Worm (Caenorhabditis elegans) whole organism, L4 larva: ENCODE results near the gene sra-34.
A peak's percentile ranks its signal among the peaks of the same experiment; 100 is the strongest.

ENCODE experiments used
- F37D6.2 ChIP-seq: sonication (generic microtip); optimal IDR thresholded peaks from 2 replicates; lab custom pipeline; 2016; ENCODE audit warnings: mild to moderate bottlenecking, missing genetic modification characterization, missing compliant biosample characterization
- F44E2.7 ChIP-seq: fragments of 200-800 bp; sonication (Bioruptor generic); IDR thresholded peaks from 2 replicates; pipeline ENCODE4 v2.1.2; 2022; ENCODE audit warnings: missing genetic modification characterization, missing compliant biosample characterization
- R02D3.7 ChIP-seq: fragments of 150-350 bp; sonication (generic microtip); optimal IDR thresholded peaks from 3 replicates; lab custom pipeline; 2014; ENCODE audit warnings: missing biosample characterization, missing genetic modification characterization
- T20F7.1 ChIP-seq: fragments of 200-800 bp; sonication (Bioruptor generic); optimal IDR thresholded peaks from 2 replicates; lab custom pipeline; 2018; ENCODE audit warnings: mild to moderate bottlenecking, missing genetic modification characterization, missing compliant biosample characterization
- T26A8.4 ChIP-seq: fragments of 200-800 bp; sonication (Bioruptor generic); IDR thresholded peaks from 2 replicates; pipeline ENCODE4 v1.3.6; 2022; ENCODE audit warnings: missing genetic modification characterization, missing compliant biosample characterization
- aha-1 ChIP-seq: fragments of 150-350 bp; peaks from one replicate; lab custom pipeline; 2014; ENCODE audit warnings: missing biosample characterization, missing genetic modification characterization
- aly-2 ChIP-seq: sonication (generic microtip); optimal IDR thresholded peaks from 2 replicates; lab custom pipeline; 2018; ENCODE audit warnings: missing biosample characterization, missing genetic modification characterization
- ama-1 ChIP-seq: fragments of 150-350 bp; optimal IDR thresholded peaks from 2 replicates; lab custom pipeline; 2014; ENCODE audit warnings: inconsistent platforms, mixed read lengths
- arid-1 ChIP-seq: fragments of 200-800 bp; sonication (Bioruptor generic); conservative IDR thresholded peaks from 2 replicates; pipeline ENCODE4 v1.3.6; 2022; ENCODE audit warnings: missing genetic modification reagents, missing genetic modification characterization, missing compliant biosample characterization
- attf-4 ChIP-seq: sonication (generic microtip); optimal IDR thresholded peaks from 3 replicates; lab custom pipeline; 2017; ENCODE audit warnings: missing biosample characterization, missing genetic modification characterization
- ceh-20 ChIP-seq: fragments of 200-800 bp; sonication (Bioruptor generic); IDR thresholded peaks from 2 replicates; pipeline ENCODE4 v1.3.6; 2022; ENCODE audit warnings: missing genetic modification reagents, missing genetic modification characterization, missing compliant biosample characterization
- ceh-28 ChIP-seq: fragments of 150-350 bp; optimal IDR thresholded peaks from 2 replicates; lab custom pipeline; 2014; ENCODE audit warnings: missing biosample characterization, missing genetic modification reagents, missing genetic modification characterization
- ceh-44 ChIP-seq: fragments of 200-800 bp; sonication (Bioruptor generic); IDR thresholded peaks from 2 replicates; pipeline ENCODE4 v1.3.6; 2022; ENCODE audit warnings: missing genetic modification reagents, missing genetic modification characterization, missing compliant biosample characterization
- ctbp-1 ChIP-seq: fragments of 200-800 bp; sonication (Bioruptor generic); IDR thresholded peaks from 2 replicates; pipeline ENCODE4 v1.3.6; 2022; ENCODE audit warnings: missing genetic modification reagents, missing genetic modification characterization, missing compliant biosample characterization
- daf-19 ChIP-seq: fragments of 200-800 bp; sonication (Bioruptor generic); conservative IDR thresholded peaks from 2 replicates; pipeline ENCODE4 v1.3.6; 2022; ENCODE audit warnings: missing genetic modification characterization, missing compliant biosample characterization
- daf-8 ChIP-seq: fragments of 200-800 bp; sonication (Bioruptor generic); IDR thresholded peaks from 2 replicates; pipeline ENCODE4 v1.3.6; 2022; ENCODE audit warnings: missing genetic modification characterization, missing compliant biosample characterization
- dmd-8 ChIP-seq: fragments of 200-800 bp; sonication (Bioruptor generic); IDR thresholded peaks from 2 replicates; pipeline ENCODE4 v1.3.6; 2022; ENCODE audit warnings: missing genetic modification characterization, missing compliant biosample characterization
- duxl-1 ChIP-seq: sonication (generic microtip); optimal IDR thresholded peaks from 2 replicates; lab custom pipeline; 2016; ENCODE audit warnings: mild to moderate bottlenecking, missing genetic modification characterization, moderate library complexity, missing compliant biosample characterization; ENCODE audit not compliant: poor library complexity
- egl-27 ChIP-seq: sonication (generic microtip); optimal IDR thresholded peaks from 3 replicates; lab custom pipeline; 2017; ENCODE audit warnings: missing biosample characterization, missing genetic modification reagents, missing genetic modification characterization
- fos-1 ChIP-seq: fragments of 150-350 bp; optimal IDR thresholded peaks from 2 replicates; lab custom pipeline; 2014; ENCODE audit warnings: missing biosample characterization, missing genetic modification characterization
- hif-1 ChIP-seq, 2 experiments: sonication (generic microtip); optimal IDR thresholded peaks; 2 replicates each; lab custom pipeline; 2016 to 2017; ENCODE audit warnings: missing compliant biosample characterization in 2 of 2, missing genetic modification characterization in 2 of 2, missing genetic modification reagents in 2 of 2, missing genotype in 2 of 2, mild to moderate bottlenecking in 1 of 2
- hlh-11 ChIP-seq: fragments of 200-800 bp; sonication (Bioruptor generic); optimal IDR thresholded peaks from 2 replicates; lab custom pipeline; 2018; ENCODE audit warnings: mild to moderate bottlenecking, missing genetic modification characterization, missing compliant biosample characterization
- hlh-30 ChIP-seq: sonication (generic microtip); optimal IDR thresholded peaks from 2 replicates; lab custom pipeline; 2017; ENCODE audit warnings: antibody characterized with exemption, mild to moderate bottlenecking, missing genetic modification characterization, missing compliant biosample characterization; ENCODE audit not compliant: insufficient read depth
- hmg-1.1 ChIP-seq: fragments of 200-800 bp; sonication (Bioruptor generic); IDR thresholded peaks from 2 replicates; pipeline ENCODE4 v1.3.6; 2022; ENCODE audit warnings: missing genetic modification reagents, missing genetic modification characterization, missing compliant biosample characterization
- jun-1 ChIP-seq: fragments of 150-350 bp; optimal IDR thresholded peaks from 2 replicates; lab custom pipeline; 2014; ENCODE audit warnings: missing biosample characterization, missing genetic modification reagents, missing genetic modification characterization
- lin-1 ChIP-seq: fragments of 200-800 bp; sonication (Bioruptor generic); IDR thresholded peaks from 2 replicates; pipeline ENCODE4 v1.3.6; 2022; ENCODE audit warnings: missing genetic modification reagents, missing genetic modification characterization, missing compliant biosample characterization
- lin-15B ChIP-seq: fragments of 150-350 bp; sonication (generic microtip); optimal IDR thresholded peaks from 3 replicates; lab custom pipeline; 2014; ENCODE audit warnings: missing biosample characterization, missing genetic modification characterization
- lin-29 ChIP-seq: fragments of 200-800 bp; sonication (Bioruptor generic); IDR thresholded peaks from 2 replicates; pipeline ENCODE4 v1.3.6; 2022; ENCODE audit warnings: missing genetic modification reagents, missing genetic modification characterization, missing compliant biosample characterization
- lin-38 ChIP-seq: fragments of 200-800 bp; sonication (Bioruptor generic); IDR thresholded peaks from 2 replicates; pipeline ENCODE4 v1.3.6; 2022; ENCODE audit warnings: missing genetic modification reagents, missing genetic modification characterization, missing compliant biosample characterization
- lsy-2 ChIP-seq, 2 experiments: fragments of 150-350 bp in 1 of 2; sonication (generic microtip) in 1 of 2; optimal IDR thresholded peaks; 2 replicates each; lab custom pipeline; 2014 to 2017; ENCODE audit warnings: missing biosample characterization in 2 of 2, missing genetic modification characterization in 2 of 2
- mdl-1 ChIP-seq, 2 experiments: fragments of 150-350 bp in 1 of 2; sonication (generic microtip) in 1 of 2; optimal IDR thresholded peaks; 2 replicates each; lab custom pipeline; 2014 to 2017; ENCODE audit warnings: missing biosample characterization in 2 of 2, missing genetic modification characterization in 2 of 2
- mes-2 ChIP-seq: sonication (generic microtip); optimal IDR thresholded peaks from 2 replicates; lab custom pipeline; 2016; ENCODE audit warnings: missing genotype, mild to moderate bottlenecking, missing genetic modification characterization, missing compliant biosample characterization; ENCODE audit not compliant: poor library complexity, severe bottlenecking
- mxl-3 ChIP-seq: fragments of 200-800 bp; sonication (Bioruptor generic); optimal IDR thresholded peaks from 2 replicates; lab custom pipeline; 2018; ENCODE audit warnings: mild to moderate bottlenecking, missing genetic modification characterization, missing compliant biosample characterization
- nhr-10 ChIP-seq: fragments of 150-350 bp; optimal IDR thresholded peaks from 2 replicates; lab custom pipeline; 2014; ENCODE audit warnings: missing biosample characterization, missing genetic modification characterization
- nhr-102 ChIP-seq: sonication (generic microtip); optimal IDR thresholded peaks from 2 replicates; lab custom pipeline; 2016; ENCODE audit warnings: mild to moderate bottlenecking, missing genetic modification characterization, moderate library complexity, missing compliant biosample characterization
- nhr-25 ChIP-seq: sonication (generic microtip); optimal IDR thresholded peaks from 2 replicates; lab custom pipeline; 2017; ENCODE audit warnings: missing genetic modification characterization, mild to moderate bottlenecking, missing compliant biosample characterization, antibody characterized with exemption, moderate library complexity, borderline replicate concordance; ENCODE audit not compliant: insufficient read depth
- nhr-41 ChIP-seq: fragments of 200-800 bp; sonication (Bioruptor generic); IDR thresholded peaks from 2 replicates; pipeline ENCODE4 v1.3.6; 2022; ENCODE audit warnings: missing genetic modification reagents, missing genetic modification characterization, missing compliant biosample characterization
- nhr-48 ChIP-seq: sonication (generic microtip); optimal IDR thresholded peaks from 2 replicates; lab custom pipeline; 2016; ENCODE audit warnings: mild to moderate bottlenecking, missing genetic modification characterization, missing compliant biosample characterization
- nhr-6 ChIP-seq: fragments of 150-350 bp; optimal IDR thresholded peaks from 2 replicates; lab custom pipeline; 2014; ENCODE audit warnings: missing biosample characterization, missing genetic modification characterization
- php-3 ChIP-seq: fragments of 200-800 bp; sonication (Bioruptor generic); IDR thresholded peaks from 2 replicates; pipeline ENCODE4 v1.3.6; 2022; ENCODE audit warnings: missing genetic modification reagents, missing genetic modification characterization, missing compliant biosample characterization
- saeg-2 ChIP-seq: fragments of 200-800 bp; sonication (Bioruptor generic); IDR thresholded peaks from 2 replicates; pipeline ENCODE4 v1.3.6; 2022; ENCODE audit warnings: missing genetic modification reagents, missing genetic modification characterization, missing compliant biosample characterization
- sdz-12 ChIP-seq: fragments of 200-800 bp; sonication (Bioruptor generic); optimal IDR thresholded peaks from 2 replicates; lab custom pipeline; 2018; ENCODE audit warnings: mild to moderate bottlenecking, missing genetic modification characterization, missing compliant biosample characterization
- set-16 ChIP-seq: fragments of 200-800 bp; sonication (Bioruptor generic); IDR thresholded peaks from 2 replicates; pipeline ENCODE4 v1.3.6; 2022; ENCODE audit warnings: missing genetic modification reagents, missing genetic modification characterization, missing compliant biosample characterization
- spr-1 ChIP-seq: sonication (generic microtip); optimal IDR thresholded peaks from 2 replicates; lab custom pipeline; 2016; ENCODE audit warnings: mild to moderate bottlenecking, missing genetic modification characterization, missing compliant biosample characterization
- tag-97 ChIP-seq: fragments of 200-800 bp; sonication (Bioruptor generic); IDR thresholded peaks from 2 replicates; pipeline ENCODE4 v1.3.6; 2022; ENCODE audit warnings: missing genetic modification characterization, missing compliant biosample characterization
- unc-39 ChIP-seq: sonication (generic microtip); optimal IDR thresholded peaks from 2 replicates; lab custom pipeline; 2017; ENCODE audit warnings: missing biosample characterization, missing genetic modification characterization
- unc-62 ChIP-seq, 3 experiments: fragments of 150-350 bp in 1 of 3; sonication (generic microtip); optimal IDR thresholded peaks in 2 of 3; peaks in 1 of 3; 1 replicate in 1 of 3; 2 replicates in 2 of 3; lab custom pipeline; 2014 to 2017; ENCODE audit warnings: missing biosample characterization in 3 of 3, missing genetic modification characterization in 3 of 3, missing genetic modification reagents in 3 of 3, missing genotype in 1 of 3
- zfp-2 ChIP-seq: sonication (generic microtip); optimal IDR thresholded peaks from 2 replicates; lab custom pipeline; 2016; ENCODE audit warnings: mild to moderate bottlenecking, missing genetic modification characterization, missing compliant biosample characterization
- zip-11 ChIP-seq: fragments of 200-800 bp; sonication (Bioruptor generic); IDR thresholded peaks from 2 replicates; pipeline ENCODE4 v1.3.6; 2022; ENCODE audit warnings: missing genetic modification characterization, missing compliant biosample characterization
- ztf-11 ChIP-seq: fragments of 150-350 bp; optimal IDR thresholded peaks from 2 replicates; lab custom pipeline; 2014; ENCODE audit warnings: missing biosample characterization, missing genetic modification characterization
- ztf-7 ChIP-seq: fragments of 150-350 bp; optimal IDR thresholded peaks from 2 replicates; lab custom pipeline; 2014; ENCODE audit warnings: missing biosample characterization, missing genetic modification characterization

The sra-34 gene

DNA sequence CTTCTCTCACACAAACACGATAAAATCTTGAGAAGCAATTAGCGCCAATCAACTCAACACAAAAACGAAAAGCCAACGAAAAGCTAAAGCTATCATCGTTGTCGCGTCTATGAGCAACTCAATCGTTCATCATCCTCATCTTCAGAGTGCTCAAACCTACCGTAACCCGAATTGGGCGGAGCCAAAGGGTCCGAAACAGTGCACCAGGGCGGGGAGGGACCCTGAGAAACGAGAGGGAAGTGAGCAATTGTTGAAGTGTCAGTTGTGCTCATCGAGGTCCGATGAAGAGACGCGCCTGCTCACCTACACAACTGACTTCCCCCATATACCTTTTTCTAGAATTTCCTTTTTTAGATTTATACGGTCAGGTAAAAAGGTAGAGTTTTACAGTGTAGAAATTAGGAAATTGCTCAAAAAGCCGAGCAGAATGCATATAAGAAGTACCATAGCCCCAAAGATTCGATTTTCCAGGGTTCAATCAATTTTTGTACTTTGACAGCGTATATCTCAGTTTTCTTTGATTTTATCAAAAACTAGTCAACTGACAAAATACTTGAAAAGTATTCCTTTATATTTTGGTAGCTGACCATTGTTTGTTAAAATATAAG, 25.1 kb downstream of the sra-34 start, which contains the start of gene hlh-1:
Gene hlh-1, plus strand, starts transcription at position 275 of the 608 bp plus-strand sequence.
- TF ChIP-seq hmg-1.1 (GFP tag; lab: Robert Waterston, UW) (no peak), sdz-12 (GFP tag; lab: Kevin White, UChicago) (no peak), lin-29 (GFP tag; lab: Robert Waterston, UW) (no peak), mxl-3 (no peak), nhr-6 (tag; lab: Kevin White, UChicago) (no peak), unc-62 (GFP tag; optimal IDR thresholded peaks at IDR 0.05 in 1 of 2; lab: Kevin White, UChicago) (peak in 1 of 2 experiments; percentile 84), unc-62 (tag; optimal IDR thresholded peaks at IDR 0.05; lab: Kevin White, UChicago) (no peak), F37D6.2 (tag; lab: Kevin White, UChicago) (no peak), ztf-11 (tag; lab: Kevin White, UChicago) (no peak), mes-2 (no peak), egl-27 (tag; lab: Kevin White, UChicago) (no peak), lin-1 (GFP tag; lab: Robert Waterston, UW) (no peak), set-16 (GFP tag; lab: Robert Waterston, UW) (peak; percentile 25; the same call in 1 of the 2 replicates), fos-1 (tag; lab: Kevin White, UChicago) (no peak), dmd-8 (no peak), nhr-102 (no peak), hif-1 (tag; optimal IDR thresholded peaks at IDR 0.05; lab: Kevin White, UChicago) (no peak), T26A8.4 (no peak), nhr-41 (GFP tag; lab: Robert Waterston, UW) (no peak), saeg-2 (no peak), duxl-1 (tag; lab: Kevin White, UChicago) (no peak), ceh-28 (tag; lab: Kevin White, UChicago) (no peak), unc-39 (no peak), aly-2 (tag; lab: Kevin White, UChicago) (no peak), daf-8 (no peak), hlh-30 (no peak), R02D3.7 (tag; lab: Kevin White, UChicago) (no peak), zip-11 (GFP tag; lab: Robert Waterston, UW) (no peak), nhr-10 (tag; lab: Kevin White, UChicago) (no peak), ctbp-1 (no peak), ceh-44 (GFP tag; lab: Robert Waterston, UW) (no peak), jun-1 (no peak), lin-38 (no peak), ama-1 (lab: Kevin White, UChicago) (no peak), tag-97 (no peak), T20F7.1 (GFP tag; lab: Kevin White, UChicago) (no peak), nhr-48 (tag; lab: Kevin White, UChicago) (no peak), php-3 (no peak), hlh-11 (tag; lab: Kevin White, UChicago) (peak; percentile 47), F44E2.7 (GFP tag; lab: Robert Waterston, UW) (no peak), zfp-2 (tag; lab: Kevin White, UChicago) (no peak), mdl-1 (tag; optimal IDR thresholded peaks at IDR 0.05; lab: Kevin White, UChicago) (no peak), ceh-20 (GFP tag; lab: Robert Waterston, UW) (no peak), nhr-25 (no peak), lin-15B (tag; lab: Kevin White, UChicago) (no peak), spr-1 (tag; lab: Kevin White, UChicago) (no peak), lsy-2 (tag; optimal IDR thresholded peaks at IDR 0.05; lab: Kevin White, UChicago) (peak in 1 of 2 experiments; percentile 46), ztf-7 (tag; lab: Kevin White, UChicago) (no peak), arid-1 (GFP tag; lab: Robert Waterston, UW) (no peak), daf-19 (no peak), aha-1 (tag; lab: Kevin White, UChicago) (peak; percentile 68), attf-4 (tag; lab: Kevin White, UChicago) (no peak)
